Fruit fly (Drosophila melanogaster) whole organism, embryonic: ENCODE data around the gene CG33552.

Source experiments
- Abd-B ChIP-seq: fragments of 200-800 bp; sonication (Bioruptor generic); optimal IDR thresholded peaks from 2 replicates; lab custom pipeline; 2018; ENCODE audit warnings: missing biosample characterization, mild to moderate bottlenecking, missing genetic modification characterization, moderate library complexity
- Adf1 ChIP-seq: fragments of 200-800 bp; sonication (Bioruptor generic); IDR thresholded peaks from 2 replicates; pipeline ENCODE4 v1.3.6; 2022; ENCODE audit warnings: missing biosample characterization, missing genetic modification characterization
- BtbVII ChIP-seq: fragments of 200-800 bp; sonication (Bioruptor generic); optimal IDR thresholded peaks from 3 replicates; lab custom pipeline; 2017; ENCODE audit warnings: missing biosample characterization, mild to moderate bottlenecking, missing genetic modification characterization
- CG10209 ChIP-seq: fragments of 200-800 bp; sonication (Bioruptor generic); optimal IDR thresholded peaks from 3 replicates; lab custom pipeline; 2017; ENCODE audit warnings: missing biosample characterization, mild to moderate bottlenecking, missing genetic modification characterization, missing genetic modification reagents
- CG10321 ChIP-seq: fragments of 200-800 bp; sonication (Bioruptor generic); IDR thresholded peaks from 2 replicates; pipeline ENCODE4 v1.3.6; 2022; ENCODE audit warnings: missing biosample characterization, missing genetic modification characterization
- CG11695 ChIP-seq: fragments of 200-800 bp; sonication (Bioruptor generic); IDR thresholded peaks from 3 replicates; pipeline ENCODE4 v1.3.6; 2022; ENCODE audit warnings: missing biosample characterization, missing genetic modification characterization
- CG12155 ChIP-seq: fragments of 200-800 bp; sonication (Bioruptor generic); optimal IDR thresholded peaks from 3 replicates; lab custom pipeline; 2016; ENCODE audit warnings: missing biosample characterization, missing genetic modification characterization
- CG12236 ChIP-seq: fragments of 200-800 bp; sonication (Bioruptor generic); optimal IDR thresholded peaks from 2 replicates; lab custom pipeline; 2016; ENCODE audit warnings: missing biosample characterization, missing genetic modification characterization
- CG12391 ChIP-seq: fragments of 200-800 bp; sonication (Bioruptor generic); optimal IDR thresholded peaks from 3 replicates; lab custom pipeline; 2018; ENCODE audit warnings: missing biosample characterization, mild to moderate bottlenecking, missing genetic modification characterization, moderate library complexity
- CG13287 ChIP-seq: fragments of 200-800 bp; sonication (Bioruptor generic); IDR thresholded peaks from 2 replicates; pipeline ENCODE4 v1.3.6; 2022; ENCODE audit warnings: missing biosample characterization, missing genetic modification characterization; ENCODE audit not compliant: partially characterized antibody
- CG13424 ChIP-seq: fragments of 200-800 bp; sonication (Bioruptor generic); optimal IDR thresholded peaks from 2 replicates; lab custom pipeline; 2019; ENCODE audit warnings: missing biosample characterization, mild to moderate bottlenecking, missing genetic modification characterization, moderate library complexity
- CG14441 ChIP-seq: fragments of 200-800 bp; sonication (Bioruptor generic); IDR thresholded peaks from 2 replicates; pipeline ENCODE4 v1.3.6; 2022; ENCODE audit warnings: missing biosample characterization, missing genetic modification characterization
- CG14667 ChIP-seq: fragments of 200-800 bp; sonication (Bioruptor generic); IDR thresholded peaks from 2 replicates; pipeline ENCODE4 v1.3.6; 2022; ENCODE audit warnings: missing biosample characterization, missing genetic modification characterization
- CG17328 ChIP-seq: fragments of 200-800 bp; sonication (Bioruptor generic); IDR thresholded peaks from 2 replicates; pipeline ENCODE4 v1.3.6; 2022; ENCODE audit warnings: missing biosample characterization, missing genetic modification characterization
- CG2202 ChIP-seq: fragments of 200-800 bp; sonication (Bioruptor generic); optimal IDR thresholded peaks from 2 replicates; lab custom pipeline; 2018; ENCODE audit warnings: missing biosample characterization, mild to moderate bottlenecking, missing genetic modification characterization
- CG3163 ChIP-seq: fragments of 200-800 bp; sonication (Bioruptor generic); optimal IDR thresholded peaks from 3 replicates; lab custom pipeline; 2016; ENCODE audit warnings: missing biosample characterization, missing genetic modification characterization
- CG4360 ChIP-seq: fragments of 200-800 bp; sonication (Bioruptor generic); IDR thresholded peaks from 2 replicates; pipeline ENCODE4 v1.3.6; 2022; ENCODE audit warnings: missing biosample characterization, missing genetic modification characterization
- CG4424 ChIP-seq: fragments of 200-800 bp; sonication (Bioruptor generic); optimal IDR thresholded peaks from 3 replicates; lab custom pipeline; 2016; ENCODE audit warnings: missing biosample characterization, missing genetic modification characterization
- CG6272 ChIP-seq: fragments of 200-800 bp; sonication (Bioruptor generic); IDR thresholded peaks from 2 replicates; pipeline ENCODE4 v1.3.6; 2022; ENCODE audit warnings: missing biosample characterization, missing genetic modification characterization
- CG7987 ChIP-seq: fragments of 200-800 bp; sonication (Bioruptor generic); optimal IDR thresholded peaks from 2 replicates; lab custom pipeline; 2018; ENCODE audit warnings: missing biosample characterization, mild to moderate bottlenecking, missing genetic modification characterization, moderate library complexity
- CG8924 ChIP-seq: fragments of 200-800 bp; optimal IDR thresholded peaks from 3 replicates; lab custom pipeline; 2019; ENCODE audit warnings: missing biosample characterization, mild to moderate bottlenecking, missing genetic modification characterization, moderate library complexity
- CG9609 ChIP-seq: fragments of 200-800 bp; sonication (Bioruptor generic); optimal IDR thresholded peaks from 3 replicates; lab custom pipeline; 2016; ENCODE audit warnings: missing biosample characterization, missing genetic modification characterization
- Chrac-16 ChIP-seq: fragments of 200-800 bp; sonication (Bioruptor generic); optimal IDR thresholded peaks from 3 replicates; lab custom pipeline; 2016; ENCODE audit warnings: missing biosample characterization, missing genetic modification characterization
- Dad ChIP-seq: fragments of 200-800 bp; sonication (Bioruptor generic); optimal IDR thresholded peaks from 3 replicates; lab custom pipeline; 2016; ENCODE audit warnings: missing biosample characterization, missing genetic modification characterization
- Dek ChIP-seq: fragments of 200-800 bp; sonication (Bioruptor generic); optimal IDR thresholded peaks from 3 replicates; lab custom pipeline; 2019; ENCODE audit warnings: missing biosample characterization, mild to moderate bottlenecking, missing genetic modification characterization, moderate library complexity
- E2f2 ChIP-seq: fragments of 200-800 bp; sonication (Bioruptor generic); IDR thresholded peaks from 2 replicates; pipeline ENCODE4 v1.3.6; 2022; ENCODE audit warnings: missing biosample characterization, missing genetic modification characterization
- ERR ChIP-seq: fragments of 200-800 bp; sonication (Bioruptor generic); optimal IDR thresholded peaks from 2 replicates; lab custom pipeline; 2016; ENCODE audit warnings: missing biosample characterization, missing genetic modification characterization
- Ets97D ChIP-seq: fragments of 200-800 bp; sonication (Bioruptor generic); optimal IDR thresholded peaks from 3 replicates; lab custom pipeline; 2016; ENCODE audit warnings: missing biosample characterization, missing genetic modification characterization
- Fer2 ChIP-seq: fragments of 200-800 bp; sonication (Bioruptor generic); optimal IDR thresholded peaks from 2 replicates; lab custom pipeline; 2018; ENCODE audit warnings: missing biosample characterization, mild to moderate bottlenecking, missing genetic modification characterization, moderate library complexity
- Gsc ChIP-seq: fragments of 200-800 bp; sonication (Bioruptor generic); IDR thresholded peaks from 2 replicates; pipeline ENCODE4 v1.3.6; 2022; ENCODE audit warnings: missing biosample characterization, missing genetic modification characterization
- Hr3 ChIP-seq: fragments of 200-800 bp; sonication (Bioruptor generic); optimal IDR thresholded peaks from 3 replicates; lab custom pipeline; 2016; ENCODE audit warnings: missing biosample characterization, missing genetic modification characterization
- Jarid2 ChIP-seq: fragments of 200-800 bp; sonication (Bioruptor generic); optimal IDR thresholded peaks from 3 replicates; lab custom pipeline; 2017; ENCODE audit warnings: mild to moderate bottlenecking, missing biosample characterization, missing genetic modification reagents, missing genetic modification characterization
- Max ChIP-seq: fragments of 200-800 bp; sonication (Bioruptor generic); optimal IDR thresholded peaks from 2 replicates; lab custom pipeline; 2016; ENCODE audit warnings: missing biosample characterization, mild to moderate bottlenecking, missing genetic modification characterization
- NfI ChIP-seq: fragments of 200-800 bp; sonication (Bioruptor generic); optimal IDR thresholded peaks from 3 replicates; lab custom pipeline; 2018; ENCODE audit warnings: missing biosample characterization, mild to moderate bottlenecking, missing genetic modification characterization, moderate library complexity
- Rfx ChIP-seq: fragments of 200-800 bp; sonication (Bioruptor generic); IDR thresholded peaks from 2 replicates; pipeline ENCODE4 v1.3.6; 2022; ENCODE audit warnings: missing biosample characterization, missing genetic modification characterization
- cato ChIP-seq: fragments of 200-800 bp; sonication (Bioruptor generic); optimal IDR thresholded peaks from 2 replicates; lab custom pipeline; 2016; ENCODE audit warnings: missing biosample characterization, missing genetic modification characterization, borderline replicate concordance
- caup ChIP-seq: fragments of 200-800 bp; sonication (Bioruptor generic); optimal IDR thresholded peaks from 3 replicates; lab custom pipeline; 2017; ENCODE audit warnings: missing biosample characterization, mild to moderate bottlenecking, missing genetic modification characterization, moderate library complexity; ENCODE audit not compliant: severe bottlenecking
- cg ChIP-seq: fragments of 200-800 bp; sonication (Bioruptor generic); optimal IDR thresholded peaks from 3 replicates; lab custom pipeline; 2019; ENCODE audit warnings: missing biosample characterization, mild to moderate bottlenecking, missing genetic modification characterization, moderate library complexity
- corto ChIP-seq: fragments of 200-800 bp; sonication (Bioruptor generic); optimal IDR thresholded peaks from 2 replicates; lab custom pipeline; 2016; ENCODE audit warnings: missing biosample characterization, mild to moderate bottlenecking, missing genetic modification characterization, moderate library complexity
- ham ChIP-seq: fragments of 200-800 bp; sonication (Bioruptor generic); IDR thresholded peaks from 2 replicates; pipeline ENCODE4 v1.3.6; 2022; ENCODE audit warnings: missing biosample characterization, missing genetic modification characterization
- insv ChIP-seq, 2 experiments: fragments of 200-800 bp; sonication (Bioruptor generic); optimal IDR thresholded peaks; 3 replicates each; lab custom pipeline; 2016 to 2018; ENCODE audit warnings: missing biosample characterization in 2 of 2, missing genetic modification characterization in 2 of 2
- jing ChIP-seq: fragments of 200-800 bp; sonication (Bioruptor generic); optimal IDR thresholded peaks from 2 replicates; lab custom pipeline; 2018; ENCODE audit warnings: missing biosample characterization, mild to moderate bottlenecking, missing genetic modification characterization
- kah ChIP-seq: fragments of 200-800 bp; sonication (Bioruptor generic); optimal IDR thresholded peaks from 2 replicates; lab custom pipeline; 2018; ENCODE audit warnings: missing biosample characterization, mild to moderate bottlenecking, missing genetic modification characterization
- pum ChIP-seq: fragments of 200-800 bp; sonication (Bioruptor generic); optimal IDR thresholded peaks from 2 replicates; lab custom pipeline; 2016; ENCODE audit warnings: missing biosample characterization, missing genetic modification characterization
- row ChIP-seq: fragments of 200-800 bp; sonication (Bioruptor generic); IDR thresholded peaks from 3 replicates; pipeline ENCODE4 v1.3.6; 2022; ENCODE audit warnings: missing biosample characterization, missing genetic modification characterization
- slou ChIP-seq: fragments of 200-800 bp; sonication (Bioruptor generic); optimal IDR thresholded peaks from 3 replicates; lab custom pipeline; 2016; ENCODE audit warnings: missing biosample characterization, missing genetic modification characterization
- tio ChIP-seq: fragments of 200-800 bp; sonication (Bioruptor generic); optimal IDR thresholded peaks from 2 replicates; lab custom pipeline; 2017; ENCODE audit warnings: missing biosample characterization, missing genetic modification characterization, inconsistent platforms
- trem ChIP-seq: fragments of 200-800 bp; optimal IDR thresholded peaks from 3 replicates; lab custom pipeline; 2019; ENCODE audit warnings: missing biosample characterization, mild to moderate bottlenecking, missing genetic modification characterization, moderate library complexity
- tx ChIP-seq: fragments of 200-800 bp; sonication (Bioruptor generic); optimal IDR thresholded peaks from 2 replicates; lab custom pipeline; 2016; ENCODE audit warnings: missing biosample characterization, missing genetic modification characterization
- z ChIP-seq: fragments of 200-800 bp; sonication (Bioruptor generic); IDR thresholded peaks from 3 replicates; pipeline ENCODE4 v1.3.6; 2022; ENCODE audit warnings: missing biosample characterization, missing genetic modification characterization

The CG33552 gene

DNA sequence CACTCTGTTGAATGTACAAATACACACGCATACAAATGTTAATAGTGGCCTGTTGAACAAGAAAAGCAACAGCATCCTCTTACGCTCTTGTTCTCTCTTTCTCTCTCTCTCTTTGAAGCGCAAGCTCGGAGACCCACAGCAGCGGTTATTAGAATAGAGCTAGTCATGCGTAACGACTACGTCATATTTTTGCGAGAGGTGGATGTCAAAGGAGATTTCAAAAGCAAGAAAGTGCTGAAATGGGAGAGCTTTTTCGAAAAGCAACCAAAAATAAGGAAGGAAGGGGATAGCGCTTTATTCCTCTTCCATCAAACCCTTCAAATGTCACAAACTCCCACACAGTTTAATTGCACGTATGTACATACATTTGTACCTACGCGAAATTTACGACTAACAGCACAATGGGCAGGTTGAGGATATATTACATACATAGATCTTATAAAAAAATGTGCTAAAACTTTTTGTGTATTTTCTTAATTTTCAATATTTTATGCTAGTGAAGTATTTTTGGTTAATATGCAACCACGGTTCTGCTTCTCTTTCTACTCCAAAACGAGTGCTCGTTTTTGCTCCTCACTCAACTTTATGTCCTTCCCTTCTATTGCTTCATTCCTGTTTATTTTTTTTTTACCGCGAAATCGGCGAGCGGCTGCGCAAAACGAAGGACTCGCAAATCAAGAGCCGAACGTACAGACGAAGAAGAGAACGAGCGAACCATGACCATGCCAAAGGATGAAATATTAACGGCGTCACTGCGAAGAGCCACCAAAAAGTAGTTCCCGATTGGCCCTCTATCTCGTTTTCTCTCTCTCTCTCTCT is 7.7 kb downstream of the CG33552 start (continued):
- TF ChIP-seq CG14667 (no peak), Chrac-16 (GFP tag; lab: Kevin White, UChicago) (no peak), Ets97D (GFP tag; lab: Kevin White, UChicago) (no peak), Gsc (no peak), CG4360 (GFP tag; lab: Robert Waterston, UW) (no peak), pum (GFP tag; lab: Kevin White, UChicago) (no peak), CG7987 (no peak), Hr3 (GFP tag; lab: Kevin White, UChicago) (no peak), CG3163 (GFP tag; lab: Kevin White, UChicago) (no peak), CG9609 (GFP tag; lab: Kevin White, UChicago) (no peak), corto (GFP tag; lab: Kevin White, UChicago) (no peak), cg (GFP tag; lab: Kevin White, UChicago) (peak; percentile 37), CG12155 (GFP tag; lab: Kevin White, UChicago) (peak; percentile 33), ham (GFP tag; lab: Robert Waterston, UW) (no peak), cato (GFP tag; lab: Kevin White, UChicago) (no peak), Rfx (GFP tag; lab: Robert Waterston, UW) (no peak; the same call in 1 of the 2 replicates), CG8924 (peak; percentile 13), trem (tag; lab: Kevin White, UChicago) (no peak), Adf1 (no peak), Jarid2 (GFP tag; lab: Kevin White, UChicago) (no peak), insv (GFP tag; optimal IDR thresholded peaks at IDR 0.05; lab: Kevin White, UChicago) (no peak), CG10321 (GFP tag; lab: Robert Waterston, UW) (no peak), CG13287 (0 out of 2 replicates have a peak, but pooled peaks have one; percentile 11), E2f2 (GFP tag; lab: Robert Waterston, UW) (0 out of 2 replicates have a peak, but pooled peaks have one; percentile 22), kah (GFP tag; lab: Kevin White, UChicago) (no peak), CG10209 (GFP tag; lab: Kevin White, UChicago) (peak; percentile 10), CG2202 (tag; lab: Kevin White, UChicago) (no peak), Fer2 (tag; lab: Kevin White, UChicago) (no peak), CG14441 (no peak), NfI (GFP tag; lab: Kevin White, UChicago) (peak; percentile 38), CG17328 (GFP tag; lab: Robert Waterston, UW) (no peak), CG13424 (tag; lab: Kevin White, UChicago) (peak; percentile 30), z (GFP tag; lab: Robert Waterston, UW) (no peak), Max (GFP tag; lab: Kevin White, UChicago) (no peak), CG6272 (GFP tag; lab: Robert Waterston, UW) (no peak), CG11695 (GFP tag; lab: Robert Waterston, UW) (0 out of 3 replicates have a peak, but pooled peaks have one; percentile 12), CG12236 (no peak), slou (GFP tag; lab: Kevin White, UChicago) (no peak), Abd-B (no peak), Dek (tag; lab: Kevin White, UChicago) (no peak), ERR (no peak), BtbVII (GFP tag; lab: Kevin White, UChicago) (no peak), CG4424 (GFP tag; lab: Kevin White, UChicago) (no peak), CG12391 (tag; lab: Kevin White, UChicago) (peak; percentile 33), tio (peak; percentile 16), Dad (no peak), jing (GFP tag; lab: Kevin White, UChicago) (no peak), row (GFP tag; lab: Robert Waterston, UW) (peak; percentile 72), caup (GFP tag; lab: Kevin White, UChicago) (no peak), tx (GFP tag; lab: Kevin White, UChicago) (peak; percentile 25)
